Worm (Caenorhabditis elegans): ENCODE measurements around the gene W09H1.4.

The W09H1.4 gene

DNA sequence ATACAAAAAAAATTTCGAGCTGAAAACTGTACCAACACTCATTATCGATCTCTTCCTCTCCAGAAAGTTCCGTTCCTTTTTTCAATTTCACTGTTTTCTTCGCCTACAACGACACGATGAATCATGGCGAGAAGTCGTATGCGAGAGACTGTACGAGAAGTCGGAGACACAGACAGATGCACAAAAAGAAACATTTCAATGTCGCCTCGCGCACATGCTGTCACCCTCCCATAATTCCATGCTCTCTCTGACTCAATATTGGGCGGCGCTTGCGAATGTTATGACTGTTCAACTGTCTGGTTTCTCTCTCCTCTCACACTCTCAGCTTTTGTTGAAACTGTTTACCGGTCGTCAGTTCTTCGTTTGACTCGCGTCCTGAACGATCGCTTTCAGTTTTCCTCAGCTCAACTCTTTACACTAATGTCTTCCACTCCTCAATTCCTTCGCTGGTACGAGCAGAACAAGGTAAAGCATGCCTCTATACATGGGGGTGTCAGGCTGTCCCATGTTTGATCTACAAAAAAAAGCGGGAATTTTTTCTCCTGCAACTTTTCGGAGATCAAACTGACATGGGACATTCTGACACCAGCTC is 13.5 kb downstream of the W09H1.4 start:
- TF ChIP-seq mec-3 (tag; optimal IDR thresholded peaks at IDR 0.05; ENCODE audit: borderline replicate concordance) (no peak), sox-4 (tag; optimal IDR thresholded peaks at IDR 0.05) (no peak), sdc-2 (tag; optimal IDR thresholded peaks at IDR 0.05) (no peak), ttx-3 (tag; optimal IDR thresholded peaks at IDR 0.05) (no peak), sox-2 (GFP tag; IDR thresholded peaks at IDR 0.05) (no peak), rnt-1 (tag; optimal IDR thresholded peaks at IDR 0.05) (no peak), pros-1 (tag; optimal IDR thresholded peaks at IDR 0.05) (no peak), C38D4.7 (GFP tag; optimal IDR thresholded peaks at IDR 0.05) (no peak), hlh-15 (tag; optimal IDR thresholded peaks at IDR 0.05) (no peak), ceh-2 (tag; optimal IDR thresholded peaks at IDR 0.05) (no peak), nhr-11 (tag; optimal IDR thresholded peaks at IDR 0.05) (no peak), K02D7.2 (tag; optimal IDR thresholded peaks at IDR 0.05) (no peak), fkh-10 (GFP tag; optimal IDR thresholded peaks at IDR 0.05) (no peak), C08G9.2 (tag; optimal IDR thresholded peaks at IDR 0.05) (no peak), ref-2 (tag; optimal IDR thresholded peaks at IDR 0.05) (no peak), syd-9 (tag; optimal IDR thresholded peaks at IDR 0.05) (no peak), ceh-31 (tag; optimal IDR thresholded peaks at IDR 0.05) (no peak), madf-2 (tag; optimal IDR thresholded peaks at IDR 0.05) (no peak), elt-4 (tag; optimal IDR thresholded peaks at IDR 0.05) (no peak), ceh-9 (tag; optimal IDR thresholded peaks at IDR 0.05) (no peak)

DNA sequence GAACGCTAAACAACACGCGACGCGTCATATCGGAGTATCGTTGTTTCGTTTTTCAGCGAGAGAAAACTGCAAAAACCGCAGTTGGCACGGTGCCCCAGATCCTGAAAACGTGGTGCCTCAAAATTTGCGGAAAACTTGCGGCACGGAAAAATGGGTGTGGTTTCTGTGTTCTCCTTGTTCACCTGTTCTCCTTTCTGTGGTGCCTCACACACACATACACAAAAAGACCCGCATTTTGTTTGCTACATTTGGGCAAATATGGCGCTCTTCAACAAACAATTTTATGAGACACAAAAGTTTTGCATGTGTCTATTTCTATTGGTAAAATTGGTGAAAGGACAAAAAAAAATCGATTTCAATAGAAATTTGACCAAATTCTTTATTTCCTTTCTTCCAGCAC is 15.5 kb downstream of the W09H1.4 start:
- TF ChIP-seq pat-9 (tag; optimal IDR thresholded peaks at IDR 0.05): no peak
- no peak for TF ChIP-seq unc-3 (GFP tag; conservative IDR thresholded peaks at IDR 0.05)
- TF ChIP-seq unc-3 (tag; optimal IDR thresholded peaks at IDR 0.05): no peak
- no peak for TF ChIP-seq ceh-2 (tag; optimal IDR thresholded peaks at IDR 0.05)
- TF ChIP-seq sdc-2 (tag; optimal IDR thresholded peaks at IDR 0.05): no peak
- no peak for TF ChIP-seq fkh-6 (tag; optimal IDR thresholded peaks at IDR 0.05)
- TF ChIP-seq ama-1 (optimal IDR thresholded peaks at IDR 0.05): no peak
- TF ChIP-seq ceh-31 (tag; optimal IDR thresholded peaks at IDR 0.05): peak; percentile 35
- TF ChIP-seq nhr-11 (tag; optimal IDR thresholded peaks at IDR 0.05): no peak
- peak; percentile 40 for TF ChIP-seq tbx-2 (tag; optimal IDR thresholded peaks at IDR 0.05)

DNA sequence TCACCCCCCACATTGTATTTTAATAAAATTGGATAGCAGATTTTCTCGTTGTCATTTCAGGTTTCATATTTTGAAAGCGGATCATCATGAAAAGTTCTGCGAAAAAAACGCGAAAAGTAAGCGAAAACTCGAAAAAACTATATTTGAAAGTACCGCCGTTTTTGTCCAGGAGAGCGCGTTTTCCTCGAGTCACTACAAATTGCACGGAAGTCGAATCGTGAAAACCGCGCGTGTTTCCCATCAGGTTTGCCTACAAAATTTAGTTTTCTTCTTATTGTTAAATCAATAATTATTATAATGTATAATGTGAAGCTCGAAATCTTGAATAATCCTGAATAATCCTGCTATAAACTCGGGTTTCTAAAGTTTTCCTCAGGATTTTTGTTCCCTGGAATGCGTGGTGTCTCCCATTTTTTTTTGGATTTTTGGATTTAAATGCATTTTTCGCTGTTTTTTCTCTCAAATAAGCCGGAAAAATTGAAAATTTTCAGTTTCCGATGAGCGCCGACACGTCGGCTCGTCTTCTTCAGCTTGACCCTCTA is 16.4 kb downstream of the W09H1.4 start, which contains the start of gene btf-1:
Gene btf-1 (plus strand): TSS at position 492 of the 542 bp plus-strand sequence.
- TF ChIP-seq ceh-6 (GFP tag; optimal IDR thresholded peaks at IDR 0.05) (no peak), sdc-2 (tag; optimal IDR thresholded peaks at IDR 0.05) (no peak), odd-2 (tag; optimal IDR thresholded peaks at IDR 0.05) (no peak), dve-1 (tag; optimal IDR thresholded peaks at IDR 0.05) (no peak), mec-3 (tag; optimal IDR thresholded peaks at IDR 0.05; ENCODE audit: borderline replicate concordance) (no peak), pha-2 (tag; optimal IDR thresholded peaks at IDR 0.05) (peak; percentile 25), ceh-9 (tag; optimal IDR thresholded peaks at IDR 0.05) (no peak), ceh-45 (GFP tag; IDR thresholded peaks at IDR 0.05) (no peak), pax-1 (tag; optimal IDR thresholded peaks at IDR 0.05) (no peak), pha-4 (tag; optimal IDR thresholded peaks at IDR 0.05) (no peak), ztf-16 (tag; optimal IDR thresholded peaks at IDR 0.05) (peak; percentile 71), ceh-48 (tag; optimal IDR thresholded peaks at IDR 0.05) (no peak), ceh-34 (tag; optimal IDR thresholded peaks at IDR 0.05) (peak; percentile 42), K09A11.1 (tag; optimal IDR thresholded peaks at IDR 0.05; ENCODE audit: insufficient read depth) (no peak), nhr-11 (tag; optimal IDR thresholded peaks at IDR 0.05) (no peak), ceh-30 (tag; optimal IDR thresholded peaks at IDR 0.05) (no peak), unc-55 (GFP tag; optimal IDR thresholded peaks at IDR 0.05) (no peak), K02D7.2 (tag; optimal IDR thresholded peaks at IDR 0.05) (no peak), nfya-1 (tag; optimal IDR thresholded peaks at IDR 0.05) (peak; percentile 16), pqm-1 (tag; optimal IDR thresholded peaks at IDR 0.05) (peak; percentile 78), hlh-8 (tag; optimal IDR thresholded peaks at IDR 0.05) (peak; percentile 91), fax-1 (tag; optimal IDR thresholded peaks at IDR 0.05) (peak; percentile 86), ets-4 (tag; optimal IDR thresholded peaks at IDR 0.05) (peak; percentile 68), rnt-1 (tag; optimal IDR thresholded peaks at IDR 0.05) (peak; percentile 34), Y22D7AL.16 (tag; optimal IDR thresholded peaks at IDR 0.05) (no peak), elt-4 (tag; optimal IDR thresholded peaks at IDR 0.05) (no peak), npax-4 (tag; optimal IDR thresholded peaks at IDR 0.05) (peak; percentile 38), dmd-4 (tag; optimal IDR thresholded peaks at IDR 0.05; ENCODE audit: borderline replicate concordance) (no peak), ceh-19 (GFP tag; optimal IDR thresholded peaks at IDR 0.05) (peak; percentile 23), ceh-14 (tag; optimal IDR thresholded peaks at IDR 0.05) (peak; percentile 91)

Measured in whole organism, late embryonic.